Fruit fly (Drosophila melanogaster): Measurements from ENCODE around the gene Prp16.

Prp16 gene

dm6 chrX:14184062-14184611, 17.0 kb upstream of the Prp16 start, which contains the start of gene CG32603:
Gene CG32603, plus strand, starts transcription at chrX:14184561.
- no peak for TF ChIP-seq OdsH (GFP tag; optimal IDR thresholded peaks at IDR 0.05)
- no peak for TF ChIP-seq rgr (GFP tag; optimal IDR thresholded peaks at IDR 0.05)
- no peak for TF ChIP-seq br (GFP tag; optimal IDR thresholded peaks at IDR 0.05)
- no peak for TF ChIP-seq HLH106 (tag; optimal IDR thresholded peaks at IDR 0.05)

DNA sequence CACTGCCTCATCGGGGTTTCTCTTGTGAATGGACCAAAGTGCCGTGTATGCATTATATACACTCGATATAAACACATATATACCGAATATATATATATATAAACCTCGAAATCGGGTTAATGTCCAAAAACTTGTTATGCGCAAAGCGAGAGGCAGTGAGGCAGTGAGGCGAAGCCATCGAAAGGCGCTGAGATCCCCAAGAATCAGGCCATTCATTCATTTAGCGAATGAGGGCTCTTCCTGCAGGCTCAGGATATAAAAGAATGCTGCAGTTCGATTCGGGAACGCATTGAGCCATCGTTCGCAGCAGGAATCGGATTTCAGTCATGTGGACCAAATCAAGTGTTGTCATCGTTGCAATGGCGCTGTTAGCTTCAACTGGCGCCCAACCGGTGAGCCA, 14.2 kb upstream of the Prp16 start, which contains the start of gene CG12481:
Gene CG12481, plus strand, starts transcription at position 301 of the 400 bp plus-strand sequence.
- TF ChIP-seq N (GFP tag; optimal IDR thresholded peaks at IDR 0.05) (no peak), ey (GFP tag; optimal IDR thresholded peaks at IDR 0.05) (no peak), Hr78 (GFP tag; optimal IDR thresholded peaks at IDR 0.05) (no peak), dmrt93B (GFP tag; optimal IDR thresholded peaks at IDR 0.05) (no peak), dl (GFP tag; optimal IDR thresholded peaks at IDR 0.05; ENCODE audit: insufficient read depth in 1 of 2, partially characterized antibody in 2 of 2) (no peak), Jra (GFP tag; optimal IDR thresholded peaks at IDR 0.05) (no peak), dsf (GFP tag; optimal IDR thresholded peaks at IDR 0.05; ENCODE audit: borderline replicate concordance) (no peak), pan (optimal IDR thresholded peaks at IDR 0.05) (no peak), Vsx2 (GFP tag; optimal IDR thresholded peaks at IDR 0.05; ENCODE audit: partially characterized antibody) (no peak), Hr83 (GFP tag; optimal IDR thresholded peaks at IDR 0.05; ENCODE audit: poor library complexity, severe bottlenecking) (no peak), psq (GFP tag; optimal IDR thresholded peaks at IDR 0.05) (no peak), OdsH (GFP tag; optimal IDR thresholded peaks at IDR 0.05) (no peak), Abd-B (GFP tag; optimal IDR thresholded peaks at IDR 0.05) (no peak), brk (GFP tag; optimal IDR thresholded peaks at IDR 0.05) (no peak), tai (GFP tag; optimal IDR thresholded peaks at IDR 0.05) (no peak), CG9705 (GFP tag; optimal IDR thresholded peaks at IDR 0.05) (no peak)

dm6 chrX:14189216-14189615, 11.9 kb upstream of the Prp16 start, which contains the start of gene CG11585:
Gene CG11585, plus strand, starts transcription at chrX:14189516.
- TF ChIP-seq CG9705 (GFP tag; optimal IDR thresholded peaks at IDR 0.05), result no peak
- TF ChIP-seq lola (GFP tag; optimal IDR thresholded peaks at IDR 0.05), result no peak
- TF ChIP-seq Hr78 (GFP tag; optimal IDR thresholded peaks at IDR 0.05), result no peak

- TF ChIP-seq dsf (GFP tag; optimal IDR thresholded peaks at IDR 0.05; ENCODE audit: borderline replicate concordance) (no peak), Dif (GFP tag; optimal IDR thresholded peaks at IDR 0.05; ENCODE audit: partially characterized antibody) (no peak), woc (GFP tag; optimal IDR thresholded peaks at IDR 0.05) (no peak), Hnf4 (GFP tag; optimal IDR thresholded peaks at IDR 0.05) (no peak), dmrt93B (GFP tag; optimal IDR thresholded peaks at IDR 0.05) (no peak)
These were observed 9.2 kb upstream of the Prp16 start, which contains the start of gene CG13403 for dm6 chrX:14191918-14192317. Gene CG13403, minus strand, starts transcription at chrX:14192018.

DNA sequence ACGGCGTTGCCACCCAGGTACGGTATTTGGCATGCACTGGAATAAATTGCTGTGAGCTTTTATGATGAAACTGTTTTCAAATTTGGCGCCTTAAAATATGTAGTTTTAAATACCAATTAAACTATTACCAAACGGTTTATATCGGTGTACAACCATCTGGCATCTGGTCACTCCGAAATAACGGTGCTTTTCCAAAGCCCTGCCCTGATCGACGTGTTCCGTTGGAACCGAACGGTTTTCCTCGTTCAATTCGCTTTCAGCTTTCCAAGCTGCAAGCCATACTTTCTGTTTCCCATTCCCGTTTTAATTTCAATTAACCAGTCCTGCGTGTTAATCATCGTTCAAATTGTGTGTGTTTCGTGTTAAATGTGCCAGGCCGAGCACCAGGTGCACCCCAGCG, 8.1 kb upstream of the Prp16 start, which contains the start of gene yl:
Gene yl, plus strand, starts transcription at position 202 of the 400 bp plus-strand sequence.
- TF ChIP-seq usp (GFP tag; optimal IDR thresholded peaks at IDR 0.05) (no peak), fru (GFP tag; optimal IDR thresholded peaks at IDR 0.05) (no peak), Dfd (GFP tag; optimal IDR thresholded peaks at IDR 0.05) (no peak), rgr (GFP tag; optimal IDR thresholded peaks at IDR 0.05) (no peak), CrebA (GFP tag; optimal IDR thresholded peaks at IDR 0.05; ENCODE audit: borderline replicate concordance) (no peak), sage (GFP tag; optimal IDR thresholded peaks at IDR 0.05) (no peak), Hnf4 (GFP tag; optimal IDR thresholded peaks at IDR 0.05) (no peak), br (GFP tag; optimal IDR thresholded peaks at IDR 0.05) (no peak), brk (GFP tag; optimal IDR thresholded peaks at IDR 0.05) (no peak), Rel (GFP tag; optimal IDR thresholded peaks at IDR 0.05) (no peak), Rel (tag; optimal IDR thresholded peaks at IDR 0.05) (no peak), Dif (GFP tag; optimal IDR thresholded peaks at IDR 0.05; ENCODE audit: partially characterized antibody) (no peak), Vsx2 (GFP tag; optimal IDR thresholded peaks at IDR 0.05; ENCODE audit: partially characterized antibody) (no peak), h (GFP tag; optimal IDR thresholded peaks at IDR 0.05) (no peak), Abd-B (GFP tag; optimal IDR thresholded peaks at IDR 0.05) (no peak), Hr78 (GFP tag; optimal IDR thresholded peaks at IDR 0.05) (no peak)
